Fruit fly (Drosophila melanogaster) whole organism, prepupa: Measurements from ENCODE around the gene CG42537.
A peak's percentile ranks its signal among the peaks of the same experiment; 100 is the strongest.

Source experiments
- Hr39 ChIP-seq: fragments of 200-800 bp; sonication (Bioruptor generic); optimal IDR thresholded peaks from 2 replicates; lab custom pipeline; 2016; ENCODE audit warnings: missing biosample characterization, missing genetic modification characterization
- OdsH ChIP-seq: fragments of 200-800 bp; sonication (Bioruptor generic); optimal IDR thresholded peaks from 3 replicates; lab custom pipeline; 2016; ENCODE audit warnings: missing biosample characterization, missing genetic modification characterization

- TF ChIP-seq OdsH (GFP tag; lab: Kevin White, UChicago) (peak; percentile 60), Hr39 (peak; percentile 23)
These were observed 34.0 kb upstream of the CG42537 start, which contains the start of gene CG17919 for dm6 chr3R:6343396-6344239.
